Fruit fly (Drosophila melanogaster) whole organism, pupa: Measurements from ENCODE around the gene AgmNAT.
A peak's percentile ranks its signal among the peaks of the same experiment; 100 is the strongest.

ENCODE experiments used
- CG10348 ChIP-seq: fragments of 200-800 bp; sonication (Bioruptor generic); IDR thresholded peaks from 2 replicates; pipeline ENCODE4 v1.3.6; 2022; ENCODE audit warnings: missing biosample characterization, missing genetic modification characterization
- CG13204 ChIP-seq: fragments of 200-800 bp; sonication (Bioruptor generic); optimal IDR thresholded peaks from 2 replicates; lab custom pipeline; 2018; ENCODE audit warnings: missing biosample characterization, mild to moderate bottlenecking, missing genetic modification characterization, moderate library complexity
- CG14655 ChIP-seq: fragments of 200-800 bp; sonication (Bioruptor generic); optimal IDR thresholded peaks from 3 replicates; lab custom pipeline; 2017; ENCODE audit warnings: mild to moderate bottlenecking, missing biosample characterization, missing genetic modification reagents, missing genetic modification characterization
- CG15710 ChIP-seq: fragments of 200-800 bp; sonication (Bioruptor generic); optimal IDR thresholded peaks from 2 replicates; lab custom pipeline; 2018; ENCODE audit warnings: missing biosample characterization, mild to moderate bottlenecking, missing genetic modification characterization, moderate library complexity
- CG17806 ChIP-seq: fragments of 200-800 bp; sonication (Bioruptor generic); optimal IDR thresholded peaks from 2 replicates; lab custom pipeline; 2018; ENCODE audit warnings: missing biosample characterization, mild to moderate bottlenecking, missing genetic modification characterization, moderate library complexity
- CG4496 ChIP-seq: fragments of 200-800 bp; sonication (Bioruptor generic); IDR thresholded peaks from 3 replicates; pipeline ENCODE4 v1.3.6; 2022; ENCODE audit warnings: missing biosample characterization, missing genetic modification characterization
- CG8159 ChIP-seq: fragments of 200-800 bp; sonication (Bioruptor generic); optimal IDR thresholded peaks from 3 replicates; lab custom pipeline; 2018; ENCODE audit warnings: missing biosample characterization, mild to moderate bottlenecking, missing genetic modification characterization, moderate library complexity
- D1 ChIP-seq: fragments of 200-800 bp; sonication (Bioruptor generic); optimal IDR thresholded peaks from 2 replicates; lab custom pipeline; 2018; ENCODE audit warnings: missing biosample characterization, mild to moderate bottlenecking, missing genetic modification characterization, moderate library complexity
- EcR ChIP-seq: fragments of 200-800 bp; sonication (Bioruptor generic); optimal IDR thresholded peaks from 3 replicates; lab custom pipeline; 2019; ENCODE audit warnings: missing biosample characterization, missing genetic modification characterization, mild to moderate bottlenecking, moderate library complexity, missing genetic modification reagents
- Ets98B ChIP-seq: fragments of 200-800 bp; sonication (Bioruptor generic); IDR thresholded peaks from 2 replicates; pipeline ENCODE4 v1.3.6; 2022; ENCODE audit warnings: missing biosample characterization, missing genetic modification characterization
- Pif1B ChIP-seq: fragments of 200-800 bp; sonication (Bioruptor generic); optimal IDR thresholded peaks from 3 replicates; lab custom pipeline; 2016; ENCODE audit warnings: missing biosample characterization, missing genetic modification characterization
- fd96Ca ChIP-seq: fragments of 200-800 bp; sonication (Bioruptor generic); IDR thresholded peaks from 3 replicates; pipeline ENCODE4 v1.3.6; 2022; ENCODE audit warnings: missing biosample characterization, missing genetic modification characterization
- rn ChIP-seq: fragments of 200-800 bp; sonication (Bioruptor generic); IDR thresholded peaks from 2 replicates; pipeline ENCODE4 v1.3.6; 2022; ENCODE audit warnings: missing biosample characterization, missing genetic modification characterization

DNA sequence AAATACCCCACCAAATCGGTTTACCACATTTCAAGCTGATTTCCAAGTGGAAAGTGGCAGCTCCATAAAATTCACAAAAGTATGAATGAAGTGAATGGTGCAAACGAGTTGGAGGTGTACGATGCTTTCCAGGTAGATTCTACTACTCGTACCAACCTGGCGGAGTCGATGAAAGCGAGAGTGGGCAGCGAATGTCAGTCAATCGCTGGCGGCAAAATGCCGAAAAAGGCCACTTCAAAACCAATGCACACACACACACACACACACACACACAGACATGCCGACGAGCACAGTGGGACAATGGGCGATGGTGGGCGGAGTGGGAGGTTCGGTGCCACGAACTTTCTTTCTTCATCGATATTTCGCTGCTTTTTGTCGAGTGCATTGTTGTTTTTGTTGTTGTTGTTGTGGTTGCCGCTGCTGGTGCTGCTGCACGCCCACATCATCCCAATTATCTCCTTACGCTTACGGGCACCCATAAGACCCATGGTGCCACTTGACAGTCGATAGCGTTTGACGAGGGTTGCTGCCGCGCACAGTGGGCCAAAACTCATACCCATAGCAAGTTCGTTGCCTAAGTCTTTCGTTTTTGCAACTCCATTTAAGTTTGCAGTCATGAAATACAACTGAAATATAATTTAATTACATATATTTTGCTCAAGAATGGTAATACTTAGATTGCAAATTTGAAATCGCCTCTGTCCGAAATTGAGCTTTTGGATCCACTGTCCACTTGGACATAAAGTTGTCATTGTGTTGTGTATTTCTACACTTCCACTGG lies 32.2 kb downstream of the AgmNAT start:
- TF ChIP-seq CG14655 (GFP tag; lab: Kevin White, UChicago) (peak; percentile 52), rn (GFP tag; lab: Robert Waterston, UW) (no peak), CG10348 (GFP tag; lab: Robert Waterston, UW) (no peak), fd96Ca (peak; percentile 78), CG4496 (GFP tag; lab: Robert Waterston, UW) (peak; percentile 65; the same call in 2 of the 3 replicates), CG13204 (GFP tag; lab: Kevin White, UChicago) (peak; percentile 6), Ets98B (GFP tag; lab: Robert Waterston, UW) (peak; percentile 71), EcR (GFP tag; lab: Kevin White, UChicago) (no peak), D1 (tag; lab: Kevin White, UChicago) (no peak), Pif1B (GFP tag; lab: Kevin White, UChicago) (peak; percentile 66), CG15710 (peak; percentile 41), CG8159 (tag; lab: Kevin White, UChicago) (peak; percentile 49), CG17806 (tag; lab: Kevin White, UChicago) (no peak)
